4 fruit fly cellular contexts compared by ENCODE assay signal in genomic region chr2L:1458584-1459203, dm6.
TF ChIP-seq lines count a peak whose summit lies in the region.

No protein-coding gene starts in this region.

- TF ChIP-seq CTCF in whole organism, embryonic (GFP tag; optimal IDR thresholded peaks at IDR 0.05; lab: Kevin White, UChicago) = no peak

TF ChIP-seq in whole organism, embryonic, 481 proteins besides CTCF, POLR2A, EP300 and RAD21:
- TF ChIP-seq Drgx (GFP tag; IDR thresholded peaks at IDR 0.05; lab: Robert Waterston, UW) (peak; percentile 78), CG4360 (GFP tag; IDR thresholded peaks at IDR 0.05; lab: Robert Waterston, UW) (peak; percentile 59), D19A (tag; optimal IDR thresholded peaks at IDR 0.05; lab: Kevin White, UChicago) (no peak), NfI (GFP tag; optimal IDR thresholded peaks at IDR 0.05; lab: Kevin White, UChicago) (no peak), cas (GFP tag; IDR thresholded peaks at IDR 0.05; lab: Robert Waterston, UW) (no peak), ken (GFP tag; IDR thresholded peaks at IDR 0.05; lab: Robert Waterston, UW) (no peak), sens (GFP tag; lab: Kevin White, UChicago) (peak; percentile 43), crol (GFP tag; IDR thresholded peaks at IDR 0.05; lab: Robert Waterston, UW) (peak; percentile 44; the same call in 1 of the 2 replicates), CG7928 (GFP tag; optimal IDR thresholded peaks at IDR 0.05; lab: Kevin White, UChicago) (no peak), bsh (GFP tag; optimal IDR thresholded peaks at IDR 0.05; lab: Kevin White, UChicago) (peak in 1 of 2 experiments; percentile 40), cad (GFP tag; optimal IDR thresholded peaks at IDR 0.05; lab: Kevin White, UChicago) (no peak)

TF ChIP-seq in whole organism, prepupa, 60 proteins besides CTCF, POLR2A, EP300 and RAD21 (continues in another document):
- TF ChIP-seq pdm3 (GFP tag; optimal IDR thresholded peaks at IDR 0.05; lab: Kevin White, UChicago) (peak; percentile 70), achi (GFP tag; optimal IDR thresholded peaks at IDR 0.05; lab: Kevin White, UChicago) (peak; percentile 71), CG6163 (GFP tag; IDR thresholded peaks at IDR 0.05; lab: Robert Waterston, UW) (peak; percentile 87), CG9139 (GFP tag; optimal IDR thresholded peaks at IDR 0.05; lab: Kevin White, UChicago) (peak; percentile 18), Hr38 (GFP tag; optimal IDR thresholded peaks at IDR 0.05; lab: Kevin White, UChicago) (no peak), CG8319 (GFP tag; optimal IDR thresholded peaks at IDR 0.05; lab: Kevin White, UChicago) (peak; percentile 42), Eip93F (GFP tag; optimal IDR thresholded peaks at IDR 0.05; lab: Kevin White, UChicago) (no peak), Eip75B (GFP tag; optimal IDR thresholded peaks at IDR 0.05; lab: Kevin White, UChicago) (peak; percentile 24), dac (GFP tag; optimal IDR thresholded peaks at IDR 0.05; lab: Kevin White, UChicago) (peak; percentile 10), CG34406 (GFP tag; optimal IDR thresholded peaks at IDR 0.05; lab: Kevin White, UChicago) (peak; percentile 47), CG3919 (GFP tag; optimal IDR thresholded peaks at IDR 0.05; lab: Kevin White, UChicago) (peak; percentile 74), fd59A (GFP tag; optimal IDR thresholded peaks at IDR 0.05; lab: Kevin White, UChicago) (peak; percentile 65), fd85E (GFP tag; optimal IDR thresholded peaks at IDR 0.05; lab: Kevin White, UChicago) (no peak), CG15336 (GFP tag; IDR thresholded peaks at IDR 0.05; lab: Robert Waterston, UW) (peak; percentile 80), CG3032 (tag; optimal IDR thresholded peaks at IDR 0.05; lab: Kevin White, UChicago) (peak; percentile 74), CG6854 (GFP tag; optimal IDR thresholded peaks at IDR 0.05; lab: Kevin White, UChicago) (no peak), CG6792 (GFP tag; optimal IDR thresholded peaks at IDR 0.05; lab: Kevin White, UChicago) (peak; percentile 58), Sox14 (GFP tag; optimal IDR thresholded peaks at IDR 0.05; lab: Kevin White, UChicago) (peak; percentile 74), CG31627 (GFP tag; optimal IDR thresholded peaks at IDR 0.05; lab: Kevin White, UChicago) (peak; percentile 43), Blimp-1 (GFP tag; optimal IDR thresholded peaks at IDR 0.05; lab: Kevin White, UChicago) (no peak), OdsH (GFP tag; optimal IDR thresholded peaks at IDR 0.05; lab: Kevin White, UChicago) (peak; percentile 70), Smox (GFP tag; optimal IDR thresholded peaks at IDR 0.05; lab: Kevin White, UChicago) (peak; percentile 43), CG6808 (GFP tag; optimal IDR thresholded peaks at IDR 0.05; lab: Kevin White, UChicago) (peak; percentile 51), CG1621 (tag; optimal IDR thresholded peaks at IDR 0.05; lab: Kevin White, UChicago) (peak; percentile 71), CG11294 (GFP tag; IDR thresholded peaks at IDR 0.05; lab: Robert Waterston, UW) (peak; percentile 62), Sox15 (GFP tag; optimal IDR thresholded peaks at IDR 0.05; lab: Kevin White, UChicago) (peak; percentile 27), spab (GFP tag; optimal IDR thresholded peaks at IDR 0.05; lab: Kevin White, UChicago) (peak; percentile 75)

TF ChIP-seq in whole organism, pupa, 21 proteins besides CTCF, POLR2A, EP300 and RAD21:
- TF ChIP-seq CG13204 (GFP tag; optimal IDR thresholded peaks at IDR 0.05; lab: Kevin White, UChicago) (peak; percentile 58), CG17806 (tag; optimal IDR thresholded peaks at IDR 0.05; lab: Kevin White, UChicago) (peak; percentile 75), Pif1B (GFP tag; optimal IDR thresholded peaks at IDR 0.05; lab: Kevin White, UChicago) (peak; percentile 66), CG8301 (tag; optimal IDR thresholded peaks at IDR 0.05; lab: Kevin White, UChicago) (peak; percentile 71), Ets98B (GFP tag; IDR thresholded peaks at IDR 0.05; lab: Robert Waterston, UW) (peak; percentile 84), Snoo (tag; optimal IDR thresholded peaks at IDR 0.05; lab: Kevin White, UChicago) (no peak), rn (GFP tag; IDR thresholded peaks at IDR 0.05; lab: Robert Waterston, UW) (peak; percentile 63), CG10348 (GFP tag; IDR thresholded peaks at IDR 0.05; lab: Robert Waterston, UW) (0 out of 2 replicates have a peak, but pooled peaks have one; percentile 25), CG8159 (tag; optimal IDR thresholded peaks at IDR 0.05; lab: Kevin White, UChicago) (peak; percentile 80), D1 (tag; optimal IDR thresholded peaks at IDR 0.05; lab: Kevin White, UChicago) (no peak), Pif1A (GFP tag; optimal IDR thresholded peaks at IDR 0.05; lab: Kevin White, UChicago) (peak; percentile 68), CG4496 (GFP tag; IDR thresholded peaks at IDR 0.05; lab: Robert Waterston, UW) (peak; percentile 90), CG15710 (tag; optimal IDR thresholded peaks at IDR 0.05; lab: Kevin White, UChicago) (peak; percentile 67), EcR (GFP tag; optimal IDR thresholded peaks at IDR 0.05; lab: Kevin White, UChicago) (no peak), CG9948 (tag; optimal IDR thresholded peaks at IDR 0.05; lab: Kevin White, UChicago) (peak; percentile 71), CG34367 (tag; optimal IDR thresholded peaks at IDR 0.05; lab: Kevin White, UChicago) (peak; percentile 75), CG32121 (GFP tag; IDR thresholded peaks at IDR 0.05; lab: Robert Waterston, UW) (peak; percentile 85), gl (tag; optimal IDR thresholded peaks at IDR 0.05; lab: Kevin White, UChicago) (peak; percentile 67), fd96Ca (GFP tag; IDR thresholded peaks at IDR 0.05; lab: Robert Waterston, UW) (peak; percentile 89), CG12605 (GFP tag; IDR thresholded peaks at IDR 0.05; lab: Robert Waterston, UW) (peak; percentile 81), CG14655 (GFP tag; optimal IDR thresholded peaks at IDR 0.05; lab: Kevin White, UChicago) (peak; percentile 76)

TF ChIP-seq in whole organism, wandering third instar larva, 38 proteins besides CTCF, POLR2A, EP300 and RAD21:
- TF ChIP-seq lola (GFP tag; optimal IDR thresholded peaks at IDR 0.05; lab: Kevin White, UChicago) (no peak), tai (GFP tag; optimal IDR thresholded peaks at IDR 0.05; lab: Kevin White, UChicago) (no peak), sv (GFP tag; optimal IDR thresholded peaks at IDR 0.05; lab: Kevin White, UChicago) (no peak), brk (GFP tag; optimal IDR thresholded peaks at IDR 0.05; lab: Kevin White, UChicago) (no peak), psq (GFP tag; optimal IDR thresholded peaks at IDR 0.05; lab: Kevin White, UChicago) (peak; percentile 13), dmrt93B (GFP tag; optimal IDR thresholded peaks at IDR 0.05; lab: Kevin White, UChicago) (peak; percentile 5), Mio (GFP tag; optimal IDR thresholded peaks at IDR 0.05; lab: Kevin White, UChicago) (no peak), Sp1 (GFP tag; optimal IDR thresholded peaks at IDR 0.05; lab: Kevin White, UChicago) (no peak), dsf (GFP tag; optimal IDR thresholded peaks at IDR 0.05; lab: Kevin White, UChicago; ENCODE audit: borderline replicate concordance) (no peak), pan (optimal IDR thresholded peaks at IDR 0.05; lab: Kevin White, UChicago) (no peak), woc (GFP tag; optimal IDR thresholded peaks at IDR 0.05; lab: Kevin White, UChicago) (peak; percentile 22), N (GFP tag; optimal IDR thresholded peaks at IDR 0.05; lab: Kevin White, UChicago) (no peak), Rel (GFP tag; optimal IDR thresholded peaks at IDR 0.05; lab: Kevin White, UChicago) (no peak), Rel (tag; optimal IDR thresholded peaks at IDR 0.05; lab: Kevin White, UChicago) (no peak), usp (GFP tag; optimal IDR thresholded peaks at IDR 0.05; lab: Kevin White, UChicago) (no peak), CG32264 (GFP tag; optimal IDR thresholded peaks at IDR 0.05; lab: Kevin White, UChicago) (no peak), Vsx2 (GFP tag; optimal IDR thresholded peaks at IDR 0.05; lab: Kevin White, UChicago; ENCODE audit: partially characterized antibody) (no peak), ey (GFP tag; optimal IDR thresholded peaks at IDR 0.05; lab: Kevin White, UChicago) (peak; percentile 53), jim (GFP tag; optimal IDR thresholded peaks at IDR 0.05; lab: Kevin White, UChicago) (no peak), CG9705 (GFP tag; optimal IDR thresholded peaks at IDR 0.05; lab: Kevin White, UChicago) (no peak), fru (GFP tag; optimal IDR thresholded peaks at IDR 0.05; lab: Kevin White, UChicago) (peak; percentile 19), HLH106 (tag; optimal IDR thresholded peaks at IDR 0.05; lab: Kevin White, UChicago) (peak; percentile 37), GATAd (GFP tag; optimal IDR thresholded peaks at IDR 0.05; lab: Kevin White, UChicago) (no peak), CrebA (GFP tag; optimal IDR thresholded peaks at IDR 0.05; lab: Kevin White, UChicago; ENCODE audit: borderline replicate concordance) (no peak), br (GFP tag; optimal IDR thresholded peaks at IDR 0.05; lab: Kevin White, UChicago) (peak; percentile 17), Abd-B (GFP tag; optimal IDR thresholded peaks at IDR 0.05; lab: Kevin White, UChicago) (no peak), foxo (GFP tag; optimal IDR thresholded peaks at IDR 0.05; lab: Kevin White, UChicago) (peak in 1 of 2 experiments; percentile 43), Jra (GFP tag; optimal IDR thresholded peaks at IDR 0.05; lab: Kevin White, UChicago) (no peak), h (GFP tag; optimal IDR thresholded peaks at IDR 0.05; lab: Kevin White, UChicago) (peak; percentile 61), Dif (GFP tag; optimal IDR thresholded peaks at IDR 0.05; lab: Kevin White, UChicago; ENCODE audit: partially characterized antibody) (no peak), Myc (optimal IDR thresholded peaks at IDR 0.05; lab: Kevin White, UChicago) (no peak), Hr83 (GFP tag; optimal IDR thresholded peaks at IDR 0.05; lab: Kevin White, UChicago; ENCODE audit: poor library complexity, severe bottlenecking) (no peak), dl (GFP tag; optimal IDR thresholded peaks at IDR 0.05; lab: Kevin White, UChicago; ENCODE audit: insufficient read depth in 1 of 2, partially characterized antibody in 2 of 2) (no peak), Hnf4 (GFP tag; optimal IDR thresholded peaks at IDR 0.05; lab: Kevin White, UChicago) (no peak), Dfd (GFP tag; optimal IDR thresholded peaks at IDR 0.05; lab: Kevin White, UChicago) (no peak), rgr (GFP tag; optimal IDR thresholded peaks at IDR 0.05; lab: Kevin White, UChicago) (peak; percentile 29), sage (GFP tag; optimal IDR thresholded peaks at IDR 0.05; lab: Kevin White, UChicago) (peak; percentile 12), Hr78 (GFP tag; optimal IDR thresholded peaks at IDR 0.05; lab: Kevin White, UChicago) (no peak), OdsH (GFP tag; optimal IDR thresholded peaks at IDR 0.05; lab: Kevin White, UChicago) (peak; percentile 14)

Comparison
In these comparisons a context has a peak if more than half of its experiments do, and no peak if none do; other contexts are left out.
1. Of the 7 proteins assayed by ChIP-seq in both whole organism, embryonic and whole organism, prepupa: peak only in whole organism, embryonic: none; only in whole organism, prepupa: Gug, Hr39 and Lpt; in both: none; in neither: 4.